Worm (Caenorhabditis elegans) whole organism, L3 larva: ENCODE data around the gene vps-54.

Source experiments
- ZK546.5 ChIP-seq: sonication (generic microtip); optimal IDR thresholded peaks from 2 replicates; lab custom pipeline; 2017; ENCODE audit warnings: missing biosample characterization, missing genetic modification characterization
- ceh-82 ChIP-seq: fragments of 150-350 bp; optimal IDR thresholded peaks from 2 replicates; lab custom pipeline; 2014; ENCODE audit warnings: missing biosample characterization, missing genetic modification characterization
- fkh-10 ChIP-seq: sonication (generic microtip); optimal IDR thresholded peaks from 2 replicates; lab custom pipeline; 2017; ENCODE audit warnings: missing biosample characterization, missing genetic modification reagents, missing genetic modification characterization
- jun-1 ChIP-seq: fragments of 150-350 bp; optimal IDR thresholded peaks from 2 replicates; lab custom pipeline; 2014; ENCODE audit warnings: missing biosample characterization, missing genetic modification reagents, missing genetic modification characterization
- mdl-1 ChIP-seq: fragments of 150-350 bp; optimal IDR thresholded peaks from 2 replicates; lab custom pipeline; 2014; ENCODE audit warnings: missing biosample characterization, missing genetic modification characterization
- nhr-12 ChIP-seq: fragments of 150-350 bp; optimal IDR thresholded peaks from 2 replicates; lab custom pipeline; 2014; ENCODE audit warnings: missing biosample characterization, missing genetic modification characterization
- nhr-237 ChIP-seq: fragments of 150-350 bp; optimal IDR thresholded peaks from 2 replicates; lab custom pipeline; 2014; ENCODE audit warnings: missing biosample characterization, missing genetic modification characterization
- nhr-25 ChIP-seq: sonication (generic microtip); optimal IDR thresholded peaks from 2 replicates; lab custom pipeline; 2017; ENCODE audit warnings: missing biosample characterization, missing genetic modification characterization
- nhr-77 ChIP-seq: fragments of 150-350 bp; optimal IDR thresholded peaks from 2 replicates; lab custom pipeline; 2014; ENCODE audit warnings: missing biosample characterization, missing genetic modification characterization
- pqm-1 ChIP-seq: fragments of 150-350 bp; optimal IDR thresholded peaks from 2 replicates; lab custom pipeline; 2017; ENCODE audit warnings: missing biosample characterization, missing genetic modification characterization, inconsistent platforms
- snpc-4 ChIP-seq: fragments of 150-350 bp; optimal IDR thresholded peaks from 2 replicates; lab custom pipeline; 2014; ENCODE audit warnings: missing biosample characterization, missing genetic modification characterization
- unc-62 ChIP-seq: fragments of 150-350 bp; sonication (generic microtip); optimal IDR thresholded peaks from 4 replicates; lab custom pipeline; 2014; ENCODE audit warnings: missing biosample characterization, missing genetic modification reagents, missing genetic modification characterization
- ztf-11 ChIP-seq: fragments of 150-350 bp; optimal IDR thresholded peaks from 2 replicates; lab custom pipeline; 2014; ENCODE audit warnings: missing biosample characterization, missing genetic modification characterization

- TF ChIP-seq nhr-12: no peak
- TF ChIP-seq unc-62: no peak
- no peak for TF ChIP-seq mdl-1 (tag; lab: Kevin White, UChicago)
- TF ChIP-seq fkh-10 (GFP tag; lab: Kevin White, UChicago): no peak
- TF ChIP-seq nhr-237 (tag; lab: Kevin White, UChicago): no peak
- no peak for TF ChIP-seq ceh-82 (tag; lab: Kevin White, UChicago)
- no peak for TF ChIP-seq snpc-4
- no peak for TF ChIP-seq ztf-11 (tag; lab: Kevin White, UChicago)
- TF ChIP-seq nhr-77: no peak
- TF ChIP-seq jun-1 (tag; lab: Kevin White, UChicago): no peak
- TF ChIP-seq nhr-25: no peak
- TF ChIP-seq ZK546.5 (tag; lab: Kevin White, UChicago): no peak
- TF ChIP-seq pqm-1: peak; percentile 56
These were observed 4.4 kb upstream of the vps-54 start for ce11 chrV:10580638-10581037.
